Worm (Caenorhabditis elegans) whole organism, early embryonic: ENCODE results near the gene T09F5.10.
"Not testable (repeated sequence)": the region's sequence is repeated elsewhere in the genome, so short reads cannot be mapped to it uniquely, and the experiment has no call there.

Source experiments
- B0310.2 ChIP-seq: sonication (generic microtip); optimal IDR thresholded peaks from 2 replicates; lab custom pipeline; 2016; ENCODE audit warnings: mild to moderate bottlenecking, missing genetic modification characterization, missing compliant biosample characterization
- F13C5.2 ChIP-seq: sonication (generic microtip); optimal IDR thresholded peaks from 2 replicates; lab custom pipeline; 2017; ENCODE audit warnings: mild to moderate bottlenecking, missing genetic modification characterization, inconsistent platforms, missing compliant biosample characterization
- aly-1 ChIP-seq: sonication (generic microtip); optimal IDR thresholded peaks from 2 replicates; lab custom pipeline; 2016; ENCODE audit warnings: missing genetic modification characterization, missing compliant biosample characterization
- ama-1 ChIP-seq: fragments of 150-350 bp; optimal IDR thresholded peaks from 2 replicates; lab custom pipeline; 2014
- ceh-13 ChIP-seq: fragments of 200-800 bp; sonication (Bioruptor generic); optimal IDR thresholded peaks from 2 replicates; lab custom pipeline; 2018; ENCODE audit warnings: mild to moderate bottlenecking, missing genetic modification characterization, missing compliant biosample characterization
- ceh-36 ChIP-seq: sonication (generic microtip); optimal IDR thresholded peaks from 2 replicates; lab custom pipeline; 2016; ENCODE audit warnings: missing genetic modification characterization, inconsistent platforms, missing compliant biosample characterization
- ets-7 ChIP-seq: sonication (generic microtip); optimal IDR thresholded peaks from 2 replicates; lab custom pipeline; 2016; ENCODE audit warnings: missing genotype, missing genetic modification characterization, missing compliant biosample characterization
- flt-1 ChIP-seq: fragments of 200-800 bp; sonication (Bioruptor generic); IDR thresholded peaks from 2 replicates; pipeline ENCODE4 v1.3.6; 2022; ENCODE audit warnings: missing genetic modification characterization, missing compliant biosample characterization
- hmbx-1 ChIP-seq: sonication (generic microtip); optimal IDR thresholded peaks from 2 replicates; lab custom pipeline; 2016; ENCODE audit warnings: mild to moderate bottlenecking, missing genetic modification characterization, missing compliant biosample characterization
- hmg-4 ChIP-seq: fragments of 200-800 bp; sonication (Bioruptor generic); optimal IDR thresholded peaks from 2 replicates; lab custom pipeline; 2018; ENCODE audit warnings: mild to moderate bottlenecking, missing genetic modification characterization, missing compliant biosample characterization
- hnd-1 ChIP-seq: sonication (generic microtip); optimal IDR thresholded peaks from 2 replicates; lab custom pipeline; 2016; ENCODE audit warnings: missing genetic modification characterization, missing compliant biosample characterization
- pes-1 ChIP-seq: fragments of 200-800 bp; sonication (Bioruptor generic); IDR thresholded peaks from 2 replicates; pipeline ENCODE4 v1.3.6; 2022; ENCODE audit warnings: missing genetic modification reagents, missing genetic modification characterization, missing compliant biosample characterization
- scrt-1 ChIP-seq: fragments of 200-800 bp; sonication (Bioruptor generic); IDR thresholded peaks from 2 replicates; pipeline ENCODE4 v1.3.6; 2022; ENCODE audit warnings: missing genetic modification characterization, missing compliant biosample characterization
- sea-1 ChIP-seq: fragments of 200-800 bp; sonication (Bioruptor generic); conservative IDR thresholded peaks from 2 replicates; pipeline ENCODE4 v1.3.6; 2022; ENCODE audit warnings: missing genetic modification characterization, missing compliant biosample characterization
- tbx-11 ChIP-seq: fragments of 200-800 bp; sonication (Bioruptor generic); IDR thresholded peaks from 2 replicates; pipeline ENCODE4 v1.3.6; 2022; ENCODE audit warnings: missing genetic modification characterization, missing compliant biosample characterization
- tbx-37 ChIP-seq: fragments of 200-800 bp; sonication (Bioruptor generic); conservative IDR thresholded peaks from 2 replicates; pipeline ENCODE4 v1.3.6; 2022; ENCODE audit warnings: missing genetic modification reagents, missing genetic modification characterization, missing compliant biosample characterization
- tra-4 ChIP-seq: sonication (generic microtip); optimal IDR thresholded peaks from 2 replicates; lab custom pipeline; 2017; ENCODE audit warnings: missing genetic modification characterization, missing compliant biosample characterization

T09F5.10 gene

DNA sequence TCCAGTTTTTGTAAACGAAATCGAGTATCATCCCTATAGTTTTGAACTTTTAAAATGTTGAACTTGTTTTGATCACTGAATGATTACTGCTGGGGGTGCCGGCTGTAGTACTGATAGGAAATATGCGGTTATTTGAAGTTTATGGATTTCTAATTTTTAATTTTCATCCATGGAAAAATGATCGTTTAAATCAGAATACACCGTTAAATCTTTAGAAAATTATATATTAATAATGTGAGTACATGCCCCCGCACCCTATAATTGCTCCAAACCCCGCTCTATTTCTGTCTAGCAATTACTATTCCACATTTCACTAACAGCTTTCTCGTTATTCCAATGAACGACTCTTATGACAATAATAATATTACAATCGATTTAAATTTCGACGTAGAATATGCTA is 19.9 kb downstream of the T09F5.10 start, which contains the start of gene Y75B12B.10:
Gene Y75B12B.10, plus strand, starts transcription at position 301 of the 400 bp plus-strand sequence.
- TF ChIP-seq tra-4 (tag; lab: Kevin White, UChicago) (no peak), aly-1 (tag; lab: Kevin White, UChicago) (no peak), sea-1 (GFP tag; lab: Robert Waterston, UW) (no peak), tbx-11 (GFP tag; lab: Robert Waterston, UW) (no peak), ceh-36 (tag; lab: Kevin White, UChicago) (no peak), hmg-4 (GFP tag; lab: Kevin White, UChicago) (no peak), ceh-13 (GFP tag; lab: Kevin White, UChicago) (no peak), hmbx-1 (tag; lab: Kevin White, UChicago) (no peak), B0310.2 (tag; lab: Kevin White, UChicago) (no peak), scrt-1 (GFP tag; lab: Robert Waterston, UW) (no peak), F13C5.2 (no peak), pes-1 (GFP tag; lab: Robert Waterston, UW) (no peak), ets-7 (no peak), tbx-37 (GFP tag; lab: Robert Waterston, UW) (no peak), hnd-1 (tag; lab: Kevin White, UChicago) (no peak), flt-1 (GFP tag; lab: Robert Waterston, UW) (no peak), ama-1 (lab: Kevin White, UChicago) (no peak)

DNA sequence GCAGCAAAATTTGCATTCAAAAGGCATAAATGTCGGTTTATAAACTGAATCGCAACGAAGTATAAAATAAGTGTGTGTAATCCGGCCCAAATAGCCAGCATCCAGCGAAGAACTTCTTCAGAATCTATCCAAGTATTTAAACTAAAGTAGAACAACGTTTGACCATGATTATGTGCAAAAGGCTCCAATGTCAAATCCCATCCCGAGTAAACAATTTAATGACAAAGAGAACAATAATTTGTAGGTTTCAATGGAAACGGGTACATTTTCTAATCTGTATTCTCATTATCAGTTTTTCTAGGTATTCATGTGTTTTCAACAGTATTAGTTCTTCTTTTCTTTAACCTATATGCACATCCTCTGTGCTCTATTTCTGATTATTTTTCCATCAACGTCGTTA is 27.8 kb downstream of the T09F5.10 start, which contains the start of gene C41G6.12:
Gene C41G6.12, minus strand, starts transcription at position 101 of the 400 bp plus-strand sequence.
- TF ChIP-seq tra-4, hnd-1, aly-1 (tag; lab: Kevin White, UChicago): not testable (repeated sequence)

ce11 chrV:15211869-15212268 is 32.0 kb downstream of the T09F5.10 start, which contains the start of gene sri-24:
sri-24 (plus strand) TSS chrV:15212169.
- TF ChIP-seq scrt-1 (GFP tag; lab: Robert Waterston, UW); tbx-11 (GFP tag; lab: Robert Waterston, UW); hnd-1 (tag; lab: Kevin White, UChicago): not testable (repeated sequence)

DNA sequence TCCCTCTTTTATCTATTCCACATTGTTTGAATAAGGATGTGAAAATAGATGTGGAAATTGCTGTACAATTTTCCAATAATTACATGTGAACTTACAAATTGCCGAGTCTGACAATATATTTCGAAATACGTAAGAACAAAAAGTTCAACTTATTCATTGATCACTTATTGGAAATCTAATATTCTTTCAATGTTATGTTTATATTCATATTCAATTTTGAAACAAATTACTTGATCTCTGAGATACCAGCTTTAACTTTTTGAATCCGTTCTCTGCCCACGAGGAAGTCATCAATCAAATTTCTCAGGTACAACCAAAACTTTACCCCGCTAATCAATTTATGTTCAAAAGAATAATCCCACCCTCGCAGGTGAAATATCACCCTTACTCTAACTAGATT is 35.3 kb downstream of the T09F5.10 start, which contains the start of gene sri-26:
Gene sri-26, plus strand, starts transcription at position 301 of the 400 bp plus-strand sequence.
- not testable (repeated sequence) for TF ChIP-seq ceh-36 (tag; lab: Kevin White, UChicago); aly-1 (tag; lab: Kevin White, UChicago); F13C5.2

- TF ChIP-seq hnd-1 (tag; lab: Kevin White, UChicago) (no peak), tbx-37 (GFP tag; lab: Robert Waterston, UW) (no peak), hmg-4 (GFP tag; lab: Kevin White, UChicago) (no peak), ceh-36 (tag; lab: Kevin White, UChicago) (no peak), ets-7 (no peak), flt-1 (GFP tag; lab: Robert Waterston, UW) (no peak), aly-1 (tag; lab: Kevin White, UChicago) (no peak), ama-1 (lab: Kevin White, UChicago) (no peak), tra-4 (tag; lab: Kevin White, UChicago) (no peak), B0310.2 (tag; lab: Kevin White, UChicago) (no peak), pes-1 (GFP tag; lab: Robert Waterston, UW) (no peak)
These were observed 36.8 kb downstream of the T09F5.10 start, which contains the start of gene sri-25 for ce11 chrV:15216705-15217104. sri-25 (plus strand) TSS chrV:15217005.

- no peak for TF ChIP-seq ceh-13 (GFP tag; lab: Kevin White, UChicago)
- TF ChIP-seq hmbx-1 (tag; lab: Kevin White, UChicago), result no peak
- no peak for TF ChIP-seq scrt-1 (GFP tag; lab: Robert Waterston, UW)
- TF ChIP-seq sea-1 (GFP tag; lab: Robert Waterston, UW), result no peak
- no peak for TF ChIP-seq B0310.2 (tag; lab: Kevin White, UChicago)
- TF ChIP-seq ets-7, result no peak
- no peak for TF ChIP-seq tbx-37 (GFP tag; lab: Robert Waterston, UW)
- TF ChIP-seq tra-4 (tag; lab: Kevin White, UChicago), result no peak
- no peak for TF ChIP-seq ama-1 (lab: Kevin White, UChicago)
- no peak for TF ChIP-seq ceh-36 (tag; lab: Kevin White, UChicago)
- TF ChIP-seq flt-1 (GFP tag; lab: Robert Waterston, UW), result no peak
- TF ChIP-seq pes-1 (GFP tag; lab: Robert Waterston, UW), result no peak
- no peak for TF ChIP-seq tbx-11 (GFP tag; lab: Robert Waterston, UW)
- TF ChIP-seq hnd-1 (tag; lab: Kevin White, UChicago), result no peak
- TF ChIP-seq F13C5.2, result no peak
- TF ChIP-seq hmg-4 (GFP tag; lab: Kevin White, UChicago), result no peak
These were observed 41.5 kb downstream of the T09F5.10 start, which contains the start of gene irld-25 for ce11 chrV:15221330-15221729. irld-25 (plus strand) TSS chrV:15221630.

DNA sequence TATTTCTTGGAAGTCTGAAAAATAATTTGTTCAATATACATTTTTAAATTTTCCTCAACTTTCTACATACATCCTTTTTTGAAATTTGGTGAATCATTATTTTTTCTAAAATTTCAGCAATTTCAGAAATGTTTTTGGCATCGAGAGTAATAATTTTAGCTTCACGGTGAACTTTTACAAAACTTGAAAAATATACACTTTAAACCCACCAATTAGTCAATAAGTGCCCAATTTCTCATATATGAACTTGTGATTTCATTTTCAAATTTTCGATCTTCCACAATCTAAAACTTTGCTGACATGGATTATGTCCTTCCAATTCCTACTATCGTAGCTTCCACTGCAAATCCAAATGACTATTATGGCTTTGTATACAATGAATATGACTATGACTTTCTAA is 43.8 kb downstream of the T09F5.10 start, which contains the start of gene srw-24:
Gene srw-24, plus strand, starts transcription at position 301 of the 400 bp plus-strand sequence.
- TF ChIP-seq aly-1 (tag; lab: Kevin White, UChicago) (no peak), tra-4 (tag; lab: Kevin White, UChicago) (no peak), ets-7 (no peak), ama-1 (lab: Kevin White, UChicago) (no peak), tbx-37 (GFP tag; lab: Robert Waterston, UW) (no peak), F13C5.2 (no peak), hnd-1 (tag; lab: Kevin White, UChicago) (no peak), sea-1 (GFP tag; lab: Robert Waterston, UW) (no peak), hmg-4 (GFP tag; lab: Kevin White, UChicago) (no peak), tbx-11 (GFP tag; lab: Robert Waterston, UW) (no peak), ceh-13 (GFP tag; lab: Kevin White, UChicago) (no peak), ceh-36 (tag; lab: Kevin White, UChicago) (no peak), B0310.2 (tag; lab: Kevin White, UChicago) (no peak)
